Worm (Caenorhabditis elegans): ENCODE data around the gene Y1B5A.1.
A peak's percentile ranks its signal among the peaks of the same experiment; 100 is the strongest.

The Y1B5A.1 gene

DNA sequence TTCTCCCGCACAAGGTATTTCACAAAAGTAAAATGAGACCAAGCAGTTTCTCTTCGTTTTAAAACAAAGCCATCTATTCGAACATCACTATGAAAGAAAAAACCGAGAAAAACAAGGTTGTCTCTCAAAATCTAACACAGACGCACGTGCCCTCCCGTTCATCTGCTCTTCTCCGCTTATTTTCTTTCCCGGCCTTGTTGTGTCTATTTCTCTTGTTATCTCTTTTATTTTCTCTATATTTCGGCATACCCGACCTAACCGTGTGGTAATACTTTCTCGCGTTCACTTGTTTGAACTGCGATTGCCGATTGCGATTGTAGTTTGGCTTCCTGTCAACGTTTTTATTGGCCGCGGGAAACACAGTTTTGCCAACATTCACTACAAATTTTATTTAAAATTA, 44.3 kb downstream of the Y1B5A.1 start:
- peak; percentile 25 for TF ChIP-seq nhr-80 (tag; optimal IDR thresholded peaks at IDR 0.05)
- no peak for TF ChIP-seq hlh-12 (tag; optimal IDR thresholded peaks at IDR 0.05)
- TF ChIP-seq gei-17 (GFP tag; optimal IDR thresholded peaks at IDR 0.05): no peak
- no peak for TF ChIP-seq cebp-1 (GFP tag; IDR thresholded peaks at IDR 0.05)
- peak; percentile 27 for TF ChIP-seq cebp-1 (tag; optimal IDR thresholded peaks at IDR 0.05)
- TF ChIP-seq nhr-120 (GFP tag; IDR thresholded peaks at IDR 0.05): no peak
- peak; percentile 48; the same call in 1 of the 2 replicates for TF ChIP-seq hmg-1.2 (GFP tag; IDR thresholded peaks at IDR 0.05)

DNA sequence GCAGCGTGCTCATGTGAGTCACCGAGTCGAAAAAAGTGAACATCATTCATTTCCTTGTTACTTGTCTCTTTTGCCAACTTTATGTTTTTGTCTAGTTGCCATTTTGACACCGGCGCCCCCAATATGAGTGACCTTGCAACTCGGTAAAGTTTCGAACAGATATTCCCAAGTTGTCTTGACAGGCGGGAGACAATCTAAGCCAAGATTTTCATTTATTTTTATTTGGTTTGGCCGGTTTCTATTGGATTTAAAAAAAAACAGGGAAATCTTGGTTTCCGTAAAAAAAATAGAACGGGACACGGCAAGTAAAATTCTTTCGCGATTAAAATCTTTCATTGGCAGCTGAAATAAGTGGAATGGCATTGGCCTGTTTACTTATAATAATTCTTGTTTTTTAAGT, 46.0 kb downstream of the Y1B5A.1 start:
- TF ChIP-seq F49E8.2 (tag; optimal IDR thresholded peaks at IDR 0.05; ENCODE audit: insufficient read depth) (no peak), ets-4 (GFP tag; optimal IDR thresholded peaks at IDR 0.05) (no peak), nhr-27 (tag; optimal IDR thresholded peaks at IDR 0.05) (no peak), K11D2.4 (GFP tag; IDR thresholded peaks at IDR 0.05) (no peak), lsl-1 (GFP tag; optimal IDR thresholded peaks at IDR 0.05) (no peak), athp-1 (tag; optimal IDR thresholded peaks at IDR 0.05) (no peak), F23B12.7 (tag; optimal IDR thresholded peaks at IDR 0.05; ENCODE audit: insufficient read depth) (no peak), dpff-1 (tag; optimal IDR thresholded peaks at IDR 0.05) (no peak), pbrm-1 (GFP tag; IDR thresholded peaks at IDR 0.05) (no peak), ztf-3 (GFP tag; optimal IDR thresholded peaks at IDR 0.05) (no peak), ztf-26 (tag; optimal IDR thresholded peaks at IDR 0.05) (no peak), hlh-12 (tag; optimal IDR thresholded peaks at IDR 0.05) (no peak), Y95B8A.8 (GFP tag; IDR thresholded peaks at IDR 0.05) (no peak)
